Fruit fly (Drosophila melanogaster): ENCODE measurements around the gene Mst84B.

Mst84B gene

DNA sequence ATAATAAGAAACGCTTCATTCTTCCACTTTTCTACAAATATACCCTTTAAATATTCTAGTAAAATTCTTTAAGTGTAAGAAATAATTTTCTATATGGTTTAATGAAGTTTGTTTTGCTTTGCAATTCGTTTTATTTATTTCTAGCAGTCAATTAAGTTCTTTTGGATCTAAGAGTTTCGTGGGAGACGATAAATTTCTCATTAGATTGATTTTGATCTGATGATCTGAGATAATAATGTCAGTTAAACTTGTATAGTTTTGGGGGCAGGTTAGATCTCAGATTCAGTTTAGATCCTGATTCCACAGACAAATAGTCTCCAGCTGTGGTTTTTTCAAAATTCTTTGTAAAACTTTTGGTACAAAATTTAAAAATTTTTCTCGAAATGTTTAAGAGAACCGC lies 3.0 kb upstream of the Mst84B start, which contains the start of gene dj:
Gene dj, plus strand, starts transcription at position 301 of the 400 bp plus-strand sequence.
- TF ChIP-seq CG12768 (GFP tag; optimal IDR thresholded peaks at IDR 0.05) (no peak), CG1620 (GFP tag; optimal IDR thresholded peaks at IDR 0.05) (no peak), Mnt (GFP tag; optimal IDR thresholded peaks at IDR 0.05) (no peak)

dm6 chr3R:7060467-7060866 lies 1.5 kb upstream of the Mst84B start, which contains the start of gene djl:
djl (plus strand) TSS chr3R:7060767.
- no peak for TF ChIP-seq Mnt (GFP tag; optimal IDR thresholded peaks at IDR 0.05)
- TF ChIP-seq Clk (GFP tag; optimal IDR thresholded peaks at IDR 0.05) = no peak
- TF ChIP-seq tj (GFP tag; optimal IDR thresholded peaks at IDR 0.05) = no peak
- no peak for TF ChIP-seq CG7045 (GFP tag; optimal IDR thresholded peaks at IDR 0.05)
- no peak for TF ChIP-seq CG14711 (tag; optimal IDR thresholded peaks at IDR 0.05)
- TF ChIP-seq Crg-1 (GFP tag; optimal IDR thresholded peaks at IDR 0.05) = no peak
- TF ChIP-seq cic (GFP tag; optimal IDR thresholded peaks at IDR 0.05) = no peak
- TF ChIP-seq toe (GFP tag; optimal IDR thresholded peaks at IDR 0.05) = no peak

DNA sequence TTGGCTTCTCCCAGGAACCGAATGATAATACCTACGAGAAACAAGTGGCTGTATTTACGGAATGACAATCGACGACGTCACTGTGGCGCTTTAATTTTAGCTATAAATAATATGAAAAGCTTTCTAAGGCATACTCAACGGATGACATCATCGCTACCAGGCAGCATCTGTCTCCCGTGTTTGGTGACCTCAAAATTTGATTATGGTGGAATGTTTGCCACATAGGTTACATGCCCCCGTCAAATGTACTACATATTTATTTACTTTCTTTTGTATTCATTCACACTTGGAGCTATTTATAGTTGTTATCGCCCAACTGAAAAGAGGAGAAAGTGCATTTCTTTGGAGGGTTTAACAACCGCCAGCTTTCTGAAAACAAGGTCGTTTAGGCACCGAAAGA lies 4.3 kb downstream of the Mst84B start:
- TF ChIP-seq bab1 (GFP tag; optimal IDR thresholded peaks at IDR 0.05) (no peak), kay (GFP tag; ENCODE audit: borderline replicate concordance) (peak; percentile 82)

dm6 chr3R:7067092-7067491 lies 5.1 kb downstream of the Mst84B start, which contains the start of the genes CG1105 and CG1965:
CG1105 (minus strand) TSS chr3R:7067136.
CG1965 (plus strand) TSS chr3R:7067401.
- TF ChIP-seq tj (GFP tag; optimal IDR thresholded peaks at IDR 0.05) = peak; percentile 69
- peak; percentile 89 for TF ChIP-seq Hr96 (GFP tag; optimal IDR thresholded peaks at IDR 0.05)
- TF ChIP-seq CG14711 (tag; optimal IDR thresholded peaks at IDR 0.05) = peak; percentile 80
- TF ChIP-seq toe (GFP tag; optimal IDR thresholded peaks at IDR 0.05) = peak; percentile 95
- TF ChIP-seq CG7045 (GFP tag; optimal IDR thresholded peaks at IDR 0.05) = peak; percentile 85
- peak; percentile 83 for TF ChIP-seq Clk (GFP tag; optimal IDR thresholded peaks at IDR 0.05)
- peak; percentile 87 for TF ChIP-seq Mnt (GFP tag; optimal IDR thresholded peaks at IDR 0.05)
- peak; percentile 88 for TF ChIP-seq kay (GFP tag; ENCODE audit: borderline replicate concordance)
- peak; percentile 66 for TF ChIP-seq pad (GFP tag; optimal IDR thresholded peaks at IDR 0.05)
- TF ChIP-seq CG12768 (GFP tag; optimal IDR thresholded peaks at IDR 0.05) = peak; percentile 77
- TF ChIP-seq Crg-1 (GFP tag; optimal IDR thresholded peaks at IDR 0.05) = peak; percentile 79
- TF ChIP-seq bab1 (GFP tag; optimal IDR thresholded peaks at IDR 0.05) = peak; percentile 91
- peak; percentile 90 for TF ChIP-seq CG5204 (GFP tag; optimal IDR thresholded peaks at IDR 0.05)
- TF ChIP-seq CG11617 (GFP tag; optimal IDR thresholded peaks at IDR 0.05) = peak; percentile 80
- TF ChIP-seq cic (GFP tag; optimal IDR thresholded peaks at IDR 0.05) = peak; percentile 59
- no peak for TF ChIP-seq cnc (optimal IDR thresholded peaks at IDR 0.05)
- TF ChIP-seq ovo (GFP tag; optimal IDR thresholded peaks at IDR 0.05) = peak; percentile 75
- TF ChIP-seq CG1620 (GFP tag; optimal IDR thresholded peaks at IDR 0.05) = peak; percentile 94
- peak; percentile 88 for TF ChIP-seq CG7101 (tag; optimal IDR thresholded peaks at IDR 0.05)
- TF ChIP-seq CG33017 (tag; optimal IDR thresholded peaks at IDR 0.05) = peak; percentile 74

- TF ChIP-seq Hr96 (GFP tag; optimal IDR thresholded peaks at IDR 0.05) (peak; percentile 14), CG1620 (GFP tag; optimal IDR thresholded peaks at IDR 0.05) (peak; percentile 44), CG14711 (tag; optimal IDR thresholded peaks at IDR 0.05) (no peak), ovo (GFP tag; optimal IDR thresholded peaks at IDR 0.05) (peak; percentile 55), tj (GFP tag; optimal IDR thresholded peaks at IDR 0.05) (peak; percentile 72), CG5204 (GFP tag; optimal IDR thresholded peaks at IDR 0.05) (peak; percentile 17), pad (GFP tag; optimal IDR thresholded peaks at IDR 0.05) (peak; percentile 36), Mnt (GFP tag; optimal IDR thresholded peaks at IDR 0.05) (peak; percentile 87), CG7101 (tag; optimal IDR thresholded peaks at IDR 0.05) (no peak), CG12768 (GFP tag; optimal IDR thresholded peaks at IDR 0.05) (no peak), cic (GFP tag; optimal IDR thresholded peaks at IDR 0.05) (peak; percentile 48)
Observed at dm6 chr3R:7074297-7075114, 12.5 kb downstream of the Mst84B start, which contains the start of the genes Ufl1 and CG1943. Ufl1 (minus strand) TSS chr3R:7074452. CG1943 (plus strand) TSS chr3R:7074859.

DNA sequence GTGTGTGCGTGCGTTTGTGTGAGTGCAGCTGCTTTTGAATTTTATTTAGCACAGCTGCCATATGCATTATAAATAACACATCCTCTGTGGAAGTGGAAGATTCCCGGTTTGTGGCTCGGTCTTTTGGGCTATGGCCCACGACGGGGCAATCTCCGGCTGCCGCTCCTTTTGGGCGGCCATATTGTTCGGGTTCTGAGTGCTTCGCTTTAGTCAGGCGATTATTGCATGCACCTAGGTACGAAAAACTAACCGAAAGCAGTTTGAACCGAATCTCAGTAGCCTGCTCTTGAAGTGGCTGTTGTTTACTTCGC lies 13.1 kb downstream of the Mst84B start:
- TF ChIP-seq CG5204 (GFP tag; optimal IDR thresholded peaks at IDR 0.05) (no peak), CG33017 (tag; optimal IDR thresholded peaks at IDR 0.05) (no peak), ovo (GFP tag; optimal IDR thresholded peaks at IDR 0.05) (no peak), Clk (GFP tag; optimal IDR thresholded peaks at IDR 0.05) (no peak), Mnt (GFP tag; optimal IDR thresholded peaks at IDR 0.05) (no peak), Hr96 (GFP tag; optimal IDR thresholded peaks at IDR 0.05) (no peak), CG11617 (GFP tag; optimal IDR thresholded peaks at IDR 0.05) (no peak), cnc (optimal IDR thresholded peaks at IDR 0.05) (no peak), CG1620 (GFP tag; optimal IDR thresholded peaks at IDR 0.05) (no peak), CG14711 (tag; optimal IDR thresholded peaks at IDR 0.05) (no peak), tj (GFP tag; optimal IDR thresholded peaks at IDR 0.05) (no peak)

DNA sequence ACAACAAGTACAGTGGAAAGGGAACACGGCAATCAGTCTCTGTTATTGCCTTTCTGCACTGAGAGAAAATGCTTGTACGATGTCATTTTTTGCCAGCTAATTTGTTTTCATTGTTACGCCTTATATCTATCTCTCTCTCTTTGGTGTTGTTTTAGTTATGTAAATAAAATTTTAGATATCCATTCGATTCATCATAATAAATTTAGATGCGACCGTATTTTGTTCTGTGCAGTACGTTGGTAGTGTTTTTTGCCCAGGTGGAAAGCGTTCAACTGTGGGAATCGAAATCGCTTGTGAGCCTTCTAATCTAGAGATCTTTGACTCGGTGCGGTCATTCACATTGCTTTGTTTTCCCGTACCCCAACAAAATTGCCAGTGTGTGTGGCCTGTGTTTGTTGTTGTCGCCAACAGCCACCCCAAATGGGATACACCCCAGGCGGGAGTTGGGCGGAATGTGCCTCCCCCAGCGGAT lies 13.8 kb downstream of the Mst84B start:
- peak; percentile 82 for TF ChIP-seq toe (GFP tag; optimal IDR thresholded peaks at IDR 0.05)
- peak; percentile 94 for TF ChIP-seq kay (GFP tag; ENCODE audit: borderline replicate concordance)
- TF ChIP-seq CG5204 (GFP tag; optimal IDR thresholded peaks at IDR 0.05) = no peak
- TF ChIP-seq Mnt (GFP tag; optimal IDR thresholded peaks at IDR 0.05) = peak; percentile 74
- peak; percentile 91 for TF ChIP-seq CG33017 (tag; optimal IDR thresholded peaks at IDR 0.05)
- peak; percentile 87 for TF ChIP-seq Clk (GFP tag; optimal IDR thresholded peaks at IDR 0.05)
- no peak for TF ChIP-seq cnc (optimal IDR thresholded peaks at IDR 0.05)
- TF ChIP-seq bab1 (GFP tag; optimal IDR thresholded peaks at IDR 0.05) = peak; percentile 88
- TF ChIP-seq pad (GFP tag; optimal IDR thresholded peaks at IDR 0.05) = peak; percentile 81
- TF ChIP-seq CG7101 (tag; optimal IDR thresholded peaks at IDR 0.05) = peak; percentile 91
- TF ChIP-seq CG14711 (tag; optimal IDR thresholded peaks at IDR 0.05) = peak; percentile 88
- peak; percentile 81 for TF ChIP-seq CG1620 (GFP tag; optimal IDR thresholded peaks at IDR 0.05)
- peak; percentile 71 for TF ChIP-seq ovo (GFP tag; optimal IDR thresholded peaks at IDR 0.05)
- TF ChIP-seq CG7045 (GFP tag; optimal IDR thresholded peaks at IDR 0.05) = peak; percentile 91
- TF ChIP-seq cic (GFP tag; optimal IDR thresholded peaks at IDR 0.05) = peak; percentile 90
- peak; percentile 70 for TF ChIP-seq Crg-1 (GFP tag; optimal IDR thresholded peaks at IDR 0.05)
- TF ChIP-seq CG11617 (GFP tag; optimal IDR thresholded peaks at IDR 0.05) = peak; percentile 91
- TF ChIP-seq tj (GFP tag; optimal IDR thresholded peaks at IDR 0.05) = peak; percentile 67
- TF ChIP-seq CG12768 (GFP tag; optimal IDR thresholded peaks at IDR 0.05) = peak; percentile 96
- TF ChIP-seq Hr96 (GFP tag; optimal IDR thresholded peaks at IDR 0.05) = peak; percentile 90

Measured in whole organism, adult.